Fruit fly (Drosophila melanogaster): Measurements from ENCODE around the gene CG41562.
"Not testable (repeated sequence)": the region's sequence is repeated elsewhere in the genome, so short reads cannot be mapped to it uniquely, and the experiment has no call there.

- TF ChIP-seq sug (tag; optimal IDR thresholded peaks at IDR 0.05); H15 (GFP tag; IDR thresholded peaks at IDR 0.05); CG3838 (GFP tag; optimal IDR thresholded peaks at IDR 0.05); CG8290 (GFP tag; optimal IDR thresholded peaks at IDR 0.05); CG8290 (tag; optimal IDR thresholded peaks at IDR 0.05); CG17568 (GFP tag; optimal IDR thresholded peaks at IDR 0.05); CG17328 (GFP tag; IDR thresholded peaks at IDR 0.05); NFAT (GFP tag; IDR thresholded peaks at IDR 0.05); usp (GFP tag; optimal IDR thresholded peaks at IDR 0.05); odd (GFP tag; optimal IDR thresholded peaks at IDR 0.05): not testable (repeated sequence)
Measured at dm6 chrX:22217079-22217478, 34.3 kb upstream of the CG41562 start, which contains the start of gene CG46517.

Measured in whole organism, embryonic.